Worm (Caenorhabditis elegans) whole organism, late embryonic: ENCODE data around the gene F56D6.14.
"Not testable (repeated sequence)": the region's sequence is repeated elsewhere in the genome, so short reads cannot be mapped to it uniquely, and the experiment has no call there.

Experiments used
- K02D7.2 ChIP-seq: sonication (generic microtip); optimal IDR thresholded peaks from 2 replicates; lab custom pipeline; 2017; ENCODE audit warnings: mild to moderate bottlenecking, missing genetic modification characterization, missing compliant biosample characterization
- ahr-1 ChIP-seq: sonication (generic microtip); optimal IDR thresholded peaks from 2 replicates; lab custom pipeline; 2016; ENCODE audit warnings: missing genetic modification characterization, missing compliant biosample characterization
- ama-1 ChIP-seq: fragments of 150-350 bp; optimal IDR thresholded peaks from 2 replicates; lab custom pipeline; 2014
- ceh-31 ChIP-seq: sonication (generic microtip); optimal IDR thresholded peaks from 2 replicates; lab custom pipeline; 2016; ENCODE audit warnings: missing genetic modification characterization, missing compliant biosample characterization
- ceh-9 ChIP-seq: sonication (generic microtip); optimal IDR thresholded peaks from 2 replicates; lab custom pipeline; 2016; ENCODE audit warnings: mild to moderate bottlenecking, missing genetic modification characterization, inconsistent platforms, missing compliant biosample characterization
- dmd-4 ChIP-seq: sonication (generic microtip); optimal IDR thresholded peaks from 2 replicates; lab custom pipeline; 2016; ENCODE audit warnings: borderline replicate concordance, missing genetic modification characterization, missing compliant biosample characterization
- ets-4 ChIP-seq: sonication (generic microtip); optimal IDR thresholded peaks from 2 replicates; lab custom pipeline; 2016; ENCODE audit warnings: missing genetic modification characterization, missing compliant biosample characterization
- fkh-10 ChIP-seq: fragments of 150-350 bp; optimal IDR thresholded peaks from 2 replicates; lab custom pipeline; 2014; ENCODE audit warnings: missing biosample characterization, missing genetic modification reagents, missing genetic modification characterization
- pax-1 ChIP-seq: fragments of 150-350 bp; optimal IDR thresholded peaks from 2 replicates; lab custom pipeline; 2014; ENCODE audit warnings: missing biosample characterization, missing genetic modification characterization
- pha-4 ChIP-seq: fragments of 150-350 bp; optimal IDR thresholded peaks from 2 replicates; lab custom pipeline; 2018; ENCODE audit warnings: missing biosample characterization, missing genetic modification reagents, missing genetic modification characterization
- pqm-1 ChIP-seq: sonication (generic microtip); optimal IDR thresholded peaks from 2 replicates; lab custom pipeline; 2016; ENCODE audit warnings: missing genetic modification characterization, missing compliant biosample characterization
- syd-9 ChIP-seq: sonication (generic microtip); optimal IDR thresholded peaks from 2 replicates; lab custom pipeline; 2016; ENCODE audit warnings: mild to moderate bottlenecking, missing genetic modification characterization, moderate library complexity, missing compliant biosample characterization
- ttx-3 ChIP-seq: sonication (generic microtip); optimal IDR thresholded peaks from 2 replicates; lab custom pipeline; 2016; ENCODE audit warnings: missing genetic modification reagents, missing genetic modification characterization, missing compliant biosample characterization
- unc-55 ChIP-seq: sonication (generic microtip); optimal IDR thresholded peaks from 2 replicates; lab custom pipeline; 2017; ENCODE audit warnings: missing biosample characterization, missing genetic modification reagents, missing genetic modification characterization

DNA sequence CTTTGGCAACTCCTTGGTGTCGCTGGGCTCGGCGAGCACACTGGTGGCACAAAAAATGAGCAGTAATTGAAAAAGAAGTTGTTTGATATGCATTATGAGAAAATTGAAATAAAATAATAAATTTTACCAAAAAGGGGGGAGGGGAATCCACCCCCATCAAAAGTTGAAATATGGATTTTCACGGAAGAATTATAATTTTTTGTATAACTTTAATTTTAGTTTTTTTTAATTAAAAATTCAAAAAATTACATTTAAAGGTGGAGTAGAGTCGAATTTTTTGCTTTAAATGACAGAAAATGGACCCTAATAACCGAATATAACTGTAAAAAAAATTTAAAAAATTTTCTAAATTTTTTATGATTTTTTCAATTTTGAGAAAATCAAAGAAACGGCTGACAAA, 5.7 kb upstream of the F56D6.14 start, which contains the start of gene F56D6.18:
- not testable (repeated sequence) for TF ChIP-seq ceh-9 (tag; lab: Kevin White, UChicago); ahr-1; ttx-3 (tag; lab: Kevin White, UChicago); dmd-4; fkh-10 (GFP tag; lab: Kevin White, UChicago); ceh-31 (tag; lab: Kevin White, UChicago); pax-1 (tag; lab: Kevin White, UChicago); K02D7.2 (tag; lab: Kevin White, UChicago); pha-4 (tag; lab: Kevin White, UChicago); ets-4; ama-1 (lab: Kevin White, UChicago); syd-9 (tag; lab: Kevin White, UChicago); unc-55; pqm-1 (tag; lab: Kevin White, UChicago)
